Worm (Caenorhabditis elegans): ENCODE data around the gene M153.5.

- no peak for TF ChIP-seq ama-1 (optimal IDR thresholded peaks at IDR 0.05)
- TF ChIP-seq aly-1 (tag; optimal IDR thresholded peaks at IDR 0.05), result no peak
- no peak for TF ChIP-seq F13C5.2 (tag; optimal IDR thresholded peaks at IDR 0.05)
Measured at ce11 chrX:12146453-12147085, 2.8 kb downstream of the M153.5 start, which contains the start of gene pycr-1.

Data from whole organism, early embryonic.